Fruit fly (Drosophila melanogaster) whole organism, embryonic: ENCODE measurements around the gene Eip75B.

ENCODE experiments used
- B-H1 ChIP-seq: fragments of 200-800 bp; sonication (Bioruptor generic); IDR thresholded peaks from 3 replicates; pipeline ENCODE4 v1.3.6; 2022; ENCODE audit warnings: missing biosample characterization, missing genetic modification characterization
- CG10543 ChIP-seq: fragments of 200-800 bp; sonication (Bioruptor generic); optimal IDR thresholded peaks from 3 replicates; lab custom pipeline; 2017; ENCODE audit warnings: missing biosample characterization, mild to moderate bottlenecking, missing genetic modification characterization, moderate library complexity
- CG13123 ChIP-seq: fragments of 200-800 bp; sonication (Bioruptor generic); optimal IDR thresholded peaks from 2 replicates; lab custom pipeline; 2016; ENCODE audit warnings: missing biosample characterization, missing genetic modification characterization
- CG13775 ChIP-seq: fragments of 200-800 bp; sonication (Bioruptor generic); optimal IDR thresholded peaks from 3 replicates; lab custom pipeline; 2017; ENCODE audit warnings: missing biosample characterization, mild to moderate bottlenecking, missing genetic modification characterization
- CG1603 ChIP-seq: fragments of 200-800 bp; sonication (Bioruptor generic); optimal IDR thresholded peaks from 2 replicates; lab custom pipeline; 2019; ENCODE audit warnings: missing biosample characterization, mild to moderate bottlenecking, missing genetic modification characterization, moderate library complexity
- CG16815 ChIP-seq: fragments of 200-800 bp; sonication (Bioruptor generic); optimal IDR thresholded peaks from 3 replicates; lab custom pipeline; 2017; ENCODE audit warnings: missing biosample characterization, mild to moderate bottlenecking, missing genetic modification characterization
- CG2202 ChIP-seq: fragments of 200-800 bp; sonication (Bioruptor generic); optimal IDR thresholded peaks from 2 replicates; lab custom pipeline; 2018; ENCODE audit warnings: missing biosample characterization, mild to moderate bottlenecking, missing genetic modification characterization
- CG34422 ChIP-seq: fragments of 200-800 bp; sonication (Bioruptor generic); IDR thresholded peaks from 3 replicates; pipeline ENCODE4 v1.3.6; 2022; ENCODE audit warnings: missing biosample characterization, missing genetic modification characterization
- CG5245 ChIP-seq: fragments of 200-800 bp; sonication (Bioruptor generic); optimal IDR thresholded peaks from 3 replicates; lab custom pipeline; 2016; ENCODE audit warnings: missing biosample characterization, missing genetic modification characterization
- CG6765 ChIP-seq: fragments of 200-800 bp; sonication (Bioruptor generic); optimal IDR thresholded peaks from 3 replicates; lab custom pipeline; 2017; ENCODE audit warnings: missing biosample characterization, mild to moderate bottlenecking, missing genetic modification characterization
- CG7357 ChIP-seq: fragments of 200-800 bp; sonication (Bioruptor generic); IDR thresholded peaks from 3 replicates; pipeline ENCODE4 v1.3.6; 2022; ENCODE audit warnings: missing biosample characterization, missing genetic modification characterization
- CG9932 ChIP-seq: fragments of 200-800 bp; sonication (Bioruptor generic); IDR thresholded peaks from 2 replicates; pipeline ENCODE4 v1.3.6; 2022; ENCODE audit warnings: missing biosample characterization, missing genetic modification characterization
- D19A ChIP-seq: fragments of 200-800 bp; optimal IDR thresholded peaks from 3 replicates; lab custom pipeline; 2019; ENCODE audit warnings: missing biosample characterization, mild to moderate bottlenecking, missing genetic modification characterization, moderate library complexity
- Dll ChIP-seq: fragments of 200-800 bp; sonication (Bioruptor generic); IDR thresholded peaks from 4 replicates; pipeline ENCODE4 v1.3.6; 2022; ENCODE audit warnings: missing biosample characterization, missing genetic modification characterization; ENCODE audit not compliant: partially characterized antibody
- Drgx ChIP-seq: fragments of 200-800 bp; sonication (Bioruptor generic); IDR thresholded peaks from 2 replicates; pipeline ENCODE4 v1.3.6; 2022; ENCODE audit warnings: missing biosample characterization, missing genetic modification characterization
- Fer1 ChIP-seq: fragments of 200-800 bp; sonication (Bioruptor generic); optimal IDR thresholded peaks from 2 replicates; lab custom pipeline; 2017; ENCODE audit warnings: missing biosample characterization, mild to moderate bottlenecking, missing genetic modification characterization
- H15 ChIP-seq: fragments of 200-800 bp; sonication (Bioruptor generic); IDR thresholded peaks from 3 replicates; pipeline ENCODE4 v1.3.6; 2022; ENCODE audit warnings: missing biosample characterization, missing genetic modification characterization
- HmgD ChIP-seq: fragments of 200-800 bp; sonication (Bioruptor generic); optimal IDR thresholded peaks from 3 replicates; lab custom pipeline; 2016; ENCODE audit warnings: missing biosample characterization, missing genetic modification characterization
- Hr78 ChIP-seq, 2 experiments: fragments of 200-800 bp in 1 of 2; fragments of >200 bp in 1 of 2; sonication (Bioruptor generic) in 1 of 2; optimal IDR thresholded peaks; 2 replicates each; lab custom pipeline; 2017 to 2019; ENCODE audit warnings: missing biosample characterization in 2 of 2, missing genetic modification characterization in 2 of 2, mild to moderate bottlenecking in 1 of 2, moderate library complexity in 1 of 2
- Kr ChIP-seq: fragments of 200-800 bp; sonication (Bioruptor generic); optimal IDR thresholded peaks from 2 replicates; lab custom pipeline; 2017; ENCODE audit warnings: missing biosample characterization, mild to moderate bottlenecking, missing genetic modification characterization
- Max ChIP-seq: fragments of 200-800 bp; sonication (Bioruptor generic); optimal IDR thresholded peaks from 2 replicates; lab custom pipeline; 2016; ENCODE audit warnings: missing biosample characterization, mild to moderate bottlenecking, missing genetic modification characterization
- Mes4 ChIP-seq: fragments of 200-800 bp; sonication (Bioruptor generic); optimal IDR thresholded peaks from 2 replicates; lab custom pipeline; 2016; ENCODE audit warnings: missing biosample characterization, missing genetic modification characterization
- Mrtf ChIP-seq: fragments of 200-800 bp; sonication (Bioruptor generic); IDR thresholded peaks from 3 replicates; pipeline ENCODE4 v1.3.6; 2022; ENCODE audit warnings: missing biosample characterization, missing genetic modification characterization
- Myb ChIP-seq: fragments of 200-800 bp; sonication (Bioruptor generic); optimal IDR thresholded peaks from 2 replicates; lab custom pipeline; 2016; ENCODE audit warnings: missing biosample characterization, missing genetic modification characterization
- NfI ChIP-seq: fragments of 200-800 bp; sonication (Bioruptor generic); optimal IDR thresholded peaks from 3 replicates; lab custom pipeline; 2018; ENCODE audit warnings: missing biosample characterization, mild to moderate bottlenecking, missing genetic modification characterization, moderate library complexity
- Oli ChIP-seq: fragments of 200-800 bp; sonication (Bioruptor generic); optimal IDR thresholded peaks from 2 replicates; lab custom pipeline; 2018; ENCODE audit warnings: missing biosample characterization, mild to moderate bottlenecking, missing genetic modification characterization, moderate library complexity
- Optix ChIP-seq: fragments of 200-800 bp; sonication (Bioruptor generic); IDR thresholded peaks from 3 replicates; pipeline ENCODE4 v1.3.6; 2022; ENCODE audit warnings: missing biosample characterization, missing genetic modification characterization
- PHDP ChIP-seq: fragments of 200-800 bp; sonication (Bioruptor generic); optimal IDR thresholded peaks from 3 replicates; lab custom pipeline; 2018; ENCODE audit warnings: missing biosample characterization, mild to moderate bottlenecking, missing genetic modification characterization, moderate library complexity
- Rfx ChIP-seq: fragments of 200-800 bp; sonication (Bioruptor generic); IDR thresholded peaks from 2 replicates; pipeline ENCODE4 v1.3.6; 2022; ENCODE audit warnings: missing biosample characterization, missing genetic modification characterization
- Side ChIP-seq: fragments of 200-800 bp; sonication (Bioruptor generic); optimal IDR thresholded peaks from 2 replicates; lab custom pipeline; 2016; ENCODE audit warnings: missing biosample characterization, missing genetic modification characterization
- Sox102F ChIP-seq: fragments of 200-800 bp; sonication (Bioruptor generic); optimal IDR thresholded peaks from 2 replicates; lab custom pipeline; 2018; ENCODE audit warnings: missing biosample characterization, mild to moderate bottlenecking, missing genetic modification characterization, moderate library complexity
- al ChIP-seq: fragments of 200-800 bp; sonication (Bioruptor generic); IDR thresholded peaks from 2 replicates; pipeline ENCODE4 v1.3.6; 2022; ENCODE audit warnings: missing biosample characterization, missing genetic modification characterization
- cas ChIP-seq: fragments of 200-800 bp; sonication (Bioruptor generic); IDR thresholded peaks from 2 replicates; pipeline ENCODE4 v1.3.6; 2022; ENCODE audit warnings: missing biosample characterization, missing genetic modification characterization
- chm ChIP-seq: fragments of 200-800 bp; sonication (Bioruptor generic); IDR thresholded peaks from 2 replicates; pipeline ENCODE4 v1.3.6; 2022; ENCODE audit warnings: missing biosample characterization, missing genetic modification characterization
- ci ChIP-seq: fragments of 200-800 bp; sonication (Bioruptor generic); IDR thresholded peaks from 3 replicates; pipeline ENCODE4 v1.3.6; 2022; ENCODE audit warnings: missing biosample characterization, missing genetic modification characterization
- exex ChIP-seq: fragments of 200-800 bp; sonication (Bioruptor generic); optimal IDR thresholded peaks from 4 replicates; lab custom pipeline; 2018; ENCODE audit warnings: missing biosample characterization, mild to moderate bottlenecking, missing genetic modification characterization, moderate library complexity
- fd96Cb ChIP-seq: fragments of 200-800 bp; sonication (Bioruptor generic); optimal IDR thresholded peaks from 2 replicates; lab custom pipeline; 2018; ENCODE audit warnings: missing biosample characterization, mild to moderate bottlenecking, missing genetic modification characterization, moderate library complexity
- grn ChIP-seq: fragments of 200-800 bp; sonication (Bioruptor generic); optimal IDR thresholded peaks from 3 replicates; lab custom pipeline; 2017; ENCODE audit warnings: missing biosample characterization, missing genetic modification characterization
- hbn ChIP-seq: fragments of 200-800 bp; sonication (Bioruptor generic); IDR thresholded peaks from 2 replicates; pipeline ENCODE4 v1.3.6; 2022; ENCODE audit warnings: missing biosample characterization, missing genetic modification characterization; ENCODE audit not compliant: partially characterized antibody
- her ChIP-seq: fragments of 200-800 bp; sonication (Bioruptor generic); optimal IDR thresholded peaks from 2 replicates; lab custom pipeline; 2016; ENCODE audit warnings: missing biosample characterization, missing genetic modification characterization
- hth ChIP-seq: fragments of >200 bp; optimal IDR thresholded peaks from 2 replicates; lab custom pipeline; 2017; ENCODE audit warnings: inconsistent platforms
- klu ChIP-seq: fragments of 200-800 bp; sonication (Bioruptor generic); IDR thresholded peaks from 2 replicates; pipeline ENCODE4 v1.3.6; 2022; ENCODE audit warnings: missing biosample characterization, missing genetic modification characterization
- lab ChIP-seq: fragments of 200-800 bp; sonication (Bioruptor generic); optimal IDR thresholded peaks from 3 replicates; lab custom pipeline; 2017; ENCODE audit warnings: missing biosample characterization, missing genetic modification characterization, mild to moderate bottlenecking, moderate library complexity, missing genetic modification reagents
- lbe ChIP-seq: fragments of 200-800 bp; sonication (Bioruptor generic); optimal IDR thresholded peaks from 2 replicates; lab custom pipeline; 2016; ENCODE audit warnings: missing biosample characterization, mild to moderate bottlenecking, missing genetic modification characterization
- mirr ChIP-seq: fragments of 200-800 bp; sonication (Bioruptor generic); optimal IDR thresholded peaks from 3 replicates; lab custom pipeline; 2018; ENCODE audit warnings: missing biosample characterization, mild to moderate bottlenecking, missing genetic modification characterization
- nmo ChIP-seq: fragments of 200-800 bp; sonication (Bioruptor generic); optimal IDR thresholded peaks from 2 replicates; lab custom pipeline; 2018; ENCODE audit warnings: missing biosample characterization, mild to moderate bottlenecking, missing genetic modification characterization, moderate library complexity
- row ChIP-seq: fragments of 200-800 bp; sonication (Bioruptor generic); IDR thresholded peaks from 3 replicates; pipeline ENCODE4 v1.3.6; 2022; ENCODE audit warnings: missing biosample characterization, missing genetic modification characterization
- sens ChIP-seq: fragments of 200-800 bp; sonication (Bioruptor generic); peaks from one replicate; lab custom pipeline; 2016; ENCODE audit warnings: missing biosample characterization, missing genetic modification characterization
- tup ChIP-seq: fragments of 200-800 bp; sonication (Bioruptor generic); optimal IDR thresholded peaks from 2 replicates; lab custom pipeline; 2016; ENCODE audit warnings: missing biosample characterization, mild to moderate bottlenecking, missing genetic modification characterization, moderate library complexity
- unpg ChIP-seq: fragments of 200-800 bp; sonication (Bioruptor generic); optimal IDR thresholded peaks from 3 replicates; lab custom pipeline; 2018; ENCODE audit warnings: missing biosample characterization, mild to moderate bottlenecking, missing genetic modification characterization, moderate library complexity
- usp ChIP-seq: fragments of >200 bp; optimal IDR thresholded peaks from 2 replicates; lab custom pipeline; 2017; ENCODE audit warnings: missing biosample characterization, missing genetic modification characterization
- zen ChIP-seq: fragments of 200-800 bp; sonication (Bioruptor generic); optimal IDR thresholded peaks from 3 replicates; lab custom pipeline; 2018; ENCODE audit warnings: missing biosample characterization, mild to moderate bottlenecking, missing genetic modification characterization, moderate library complexity

Eip75B gene

dm6 chr3L:17904593-17904992, 159.9 kb downstream of the Eip75B start (continued):
- no peak for TF ChIP-seq her (GFP tag; lab: Kevin White, UChicago)
- TF ChIP-seq Kr, result no peak
- TF ChIP-seq lab, result peak; percentile 8
- TF ChIP-seq row, result peak; percentile 15; the same call in 1 of the 3 replicates
- no peak for TF ChIP-seq zen
- TF ChIP-seq al (GFP tag; lab: Robert Waterston, UW), result no peak
- TF ChIP-seq Fer1 (GFP tag; lab: Kevin White, UChicago), result no peak
- TF ChIP-seq Dll (GFP tag; lab: Robert Waterston, UW), result no peak
- TF ChIP-seq PHDP (tag; lab: Kevin White, UChicago), result no peak
- TF ChIP-seq Side, result no peak
- TF ChIP-seq CG16815 (GFP tag; lab: Kevin White, UChicago), result no peak
- TF ChIP-seq CG7357 (GFP tag; lab: Robert Waterston, UW), result no peak
- TF ChIP-seq CG1603 (tag; lab: Kevin White, UChicago), result peak; percentile 2
- 0 out of 3 replicates have a peak, but pooled peaks have one; percentile 16 for TF ChIP-seq H15 (GFP tag; lab: Robert Waterston, UW)
- no peak for TF ChIP-seq NfI (GFP tag; lab: Kevin White, UChicago)
- no peak for TF ChIP-seq usp
- TF ChIP-seq nmo (GFP tag; lab: Kevin White, UChicago), result no peak
- TF ChIP-seq Mrtf (GFP tag; lab: Robert Waterston, UW), result no peak
- TF ChIP-seq Mes4 (GFP tag; lab: Kevin White, UChicago), result no peak
- TF ChIP-seq D19A (tag; lab: Kevin White, UChicago), result no peak
- TF ChIP-seq ci, result no peak
- TF ChIP-seq hth, result no peak
- TF ChIP-seq Hr78 (GFP tag; optimal IDR thresholded peaks at IDR 0.05; lab: Kevin White, UChicago), result peak in 1 of 2 experiments; percentile 30
- TF ChIP-seq CG5245 (GFP tag; lab: Kevin White, UChicago), result no peak
- TF ChIP-seq CG2202 (tag; lab: Kevin White, UChicago), result no peak
- no peak for TF ChIP-seq sens (GFP tag; lab: Kevin White, UChicago)
- TF ChIP-seq klu (GFP tag; lab: Robert Waterston, UW), result no peak
- no peak for TF ChIP-seq tup
- no peak for TF ChIP-seq cas (GFP tag; lab: Robert Waterston, UW)
- peak; percentile 64 for TF ChIP-seq grn (GFP tag; lab: Kevin White, UChicago)
- no peak for TF ChIP-seq Oli (tag; lab: Kevin White, UChicago)
- no peak for TF ChIP-seq HmgD (GFP tag; lab: Kevin White, UChicago)
- 0 out of 2 replicates have a peak, but pooled peaks have one; percentile 14 for TF ChIP-seq Rfx (GFP tag; lab: Robert Waterston, UW)
- TF ChIP-seq Max, result no peak
- TF ChIP-seq Optix, result no peak
- no peak for TF ChIP-seq CG34422 (GFP tag; lab: Robert Waterston, UW)
- TF ChIP-seq B-H1 (GFP tag; lab: Robert Waterston, UW), result no peak
- no peak for TF ChIP-seq hbn
- TF ChIP-seq CG6765 (GFP tag; lab: Kevin White, UChicago), result no peak
- no peak for TF ChIP-seq CG10543
- peak; percentile 61 for TF ChIP-seq mirr (GFP tag; lab: Kevin White, UChicago)
- TF ChIP-seq lbe (GFP tag; lab: Kevin White, UChicago), result no peak
- no peak for TF ChIP-seq CG13775
- no peak for TF ChIP-seq unpg
- TF ChIP-seq CG13123 (GFP tag; lab: Kevin White, UChicago), result no peak
- TF ChIP-seq Drgx, result no peak
- TF ChIP-seq CG9932, result peak; percentile 18; the same call in 1 of the 2 replicates
- TF ChIP-seq Sox102F, result peak; percentile 6
- TF ChIP-seq exex, result peak; percentile 23
- TF ChIP-seq Myb (GFP tag; lab: Kevin White, UChicago), result no peak
- TF ChIP-seq fd96Cb, result no peak
- no peak for TF ChIP-seq chm
